Fruit fly (Drosophila melanogaster): ENCODE data around the gene CG4911.

- no peak for TF ChIP-seq CG3163 (GFP tag; optimal IDR thresholded peaks at IDR 0.05)
- TF ChIP-seq stc (GFP tag; IDR thresholded peaks at IDR 0.05): no peak
- no peak for TF ChIP-seq ems (GFP tag; optimal IDR thresholded peaks at IDR 0.05)
- TF ChIP-seq tio (GFP tag; optimal IDR thresholded peaks at IDR 0.05): no peak
- no peak for TF ChIP-seq CG14710 (tag; optimal IDR thresholded peaks at IDR 0.05)
- no peak for TF ChIP-seq en (GFP tag; optimal IDR thresholded peaks at IDR 0.05)
- no peak for TF ChIP-seq run (tag; optimal IDR thresholded peaks at IDR 0.05)
- TF ChIP-seq toy (GFP tag; IDR thresholded peaks at IDR 0.05): no peak
- TF ChIP-seq HmgZ (tag; optimal IDR thresholded peaks at IDR 0.05): no peak
- no peak for TF ChIP-seq Sry-δ (GFP tag; optimal IDR thresholded peaks at IDR 0.05)
- TF ChIP-seq CTCF (GFP tag; optimal IDR thresholded peaks at IDR 0.05): no peak
Observed at dm6 chr3L:9113582-9114282, 41.2 kb upstream of the CG4911 start.
